Fruit fly (Drosophila melanogaster): Measurements from ENCODE around the gene noi.

noi gene

dm6 chr3R:5568590-5568989, 22.7 kb downstream of the noi start, which contains the start of the genes CG2931 and Rheb (continued):
- no peak for TF ChIP-seq disco-r (GFP tag; optimal IDR thresholded peaks at IDR 0.05)
- TF ChIP-seq corto (GFP tag; optimal IDR thresholded peaks at IDR 0.05): peak; percentile 41
- TF ChIP-seq CG4424 (GFP tag; optimal IDR thresholded peaks at IDR 0.05): peak; percentile 77
- TF ChIP-seq CG4404 (GFP tag; IDR thresholded peaks at IDR 0.05): no peak
- no peak for TF ChIP-seq CG8281 (tag; optimal IDR thresholded peaks at IDR 0.05)
- TF ChIP-seq danr (GFP tag; IDR thresholded peaks at IDR 0.05): peak; percentile 36; the same call in 1 of the 2 replicates
- TF ChIP-seq ap (GFP tag; IDR thresholded peaks at IDR 0.05): peak; percentile 42; the same call in 1 of the 2 replicates
- peak; percentile 68 for TF ChIP-seq CG1602 (GFP tag; optimal IDR thresholded peaks at IDR 0.05)
- TF ChIP-seq CG14710 (tag; optimal IDR thresholded peaks at IDR 0.05): peak; percentile 87
- TF ChIP-seq CG13775 (GFP tag; optimal IDR thresholded peaks at IDR 0.05): peak; percentile 70
- peak; percentile 66 for TF ChIP-seq CG2129 (GFP tag; IDR thresholded peaks at IDR 0.05; ENCODE audit: partially characterized antibody)
- peak; percentile 44 for TF ChIP-seq CG33557 (GFP tag; optimal IDR thresholded peaks at IDR 0.05)
- TF ChIP-seq HLH4C (GFP tag; IDR thresholded peaks at IDR 0.05; ENCODE audit: partially characterized antibody): peak; percentile 65
- TF ChIP-seq CG12942 (GFP tag; optimal IDR thresholded peaks at IDR 0.05): peak; percentile 58
- TF ChIP-seq CG8388 (GFP tag; optimal IDR thresholded peaks at IDR 0.05): peak; percentile 56
- peak; percentile 46 for TF ChIP-seq pnt (GFP tag; optimal IDR thresholded peaks at IDR 0.05)
- TF ChIP-seq bsh (GFP tag; optimal IDR thresholded peaks at IDR 0.05): peak in 1 of 2 experiments; percentile 70
- peak; percentile 19 for TF ChIP-seq Oli (tag; optimal IDR thresholded peaks at IDR 0.05)
- TF ChIP-seq Max (GFP tag; optimal IDR thresholded peaks at IDR 0.05): peak; percentile 66
- no peak for TF ChIP-seq mld (GFP tag; IDR thresholded peaks at IDR 0.05; ENCODE audit: partially characterized antibody)
- TF ChIP-seq Eip74EF (GFP tag; optimal IDR thresholded peaks at IDR 0.05): no peak
- peak; percentile 81 for TF ChIP-seq CG15514 (GFP tag; optimal IDR thresholded peaks at IDR 0.05)
- TF ChIP-seq slp2 (GFP tag; optimal IDR thresholded peaks at IDR 0.05): peak; percentile 14
- TF ChIP-seq CG16863 (GFP tag; optimal IDR thresholded peaks at IDR 0.05): peak; percentile 30
- TF ChIP-seq CG15696 (tag; optimal IDR thresholded peaks at IDR 0.05): peak; percentile 53
- TF ChIP-seq Atf-2 (GFP tag; optimal IDR thresholded peaks at IDR 0.05): peak; percentile 37
- peak; percentile 2 for TF ChIP-seq en (GFP tag; optimal IDR thresholded peaks at IDR 0.05)
- TF ChIP-seq row (GFP tag; IDR thresholded peaks at IDR 0.05): peak; percentile 94
- peak; percentile 69 for TF ChIP-seq sisA (GFP tag; IDR thresholded peaks at IDR 0.05)
- TF ChIP-seq pzg (GFP tag; optimal IDR thresholded peaks at IDR 0.05): peak; percentile 89
- no peak; the same call in 3 of the 4 replicates for TF ChIP-seq Gug (GFP tag; IDR thresholded peaks at IDR 0.05)
- peak; percentile 84 for TF ChIP-seq onecut (GFP tag; IDR thresholded peaks at IDR 0.05)
- peak; percentile 63; the same call in 1 of the 2 replicates for TF ChIP-seq CG11085 (GFP tag; IDR thresholded peaks at IDR 0.05)
- TF ChIP-seq jumu (GFP tag; optimal IDR thresholded peaks at IDR 0.05): peak; percentile 30
- TF ChIP-seq gem (tag; optimal IDR thresholded peaks at IDR 0.05): peak; percentile 84
- no peak for TF ChIP-seq hkb (optimal IDR thresholded peaks at IDR 0.05)
- TF ChIP-seq hkb (GFP tag; IDR thresholded peaks at IDR 0.05): peak; percentile 68
- no peak for TF ChIP-seq pb (GFP tag; optimal IDR thresholded peaks at IDR 0.05)
- TF ChIP-seq CG17568 (GFP tag; optimal IDR thresholded peaks at IDR 0.05): no peak
- TF ChIP-seq CG31365 (tag; optimal IDR thresholded peaks at IDR 0.05): no peak
- TF ChIP-seq H2.0 (GFP tag; IDR thresholded peaks at IDR 0.05): peak; percentile 49; the same call in 1 of the 2 replicates
- TF ChIP-seq sc (optimal IDR thresholded peaks at IDR 0.05): no peak
- no peak for TF ChIP-seq sc (GFP tag; optimal IDR thresholded peaks at IDR 0.05)
- TF ChIP-seq salm (tag; optimal IDR thresholded peaks at IDR 0.05): peak; percentile 16
- TF ChIP-seq ranshi (GFP tag; IDR thresholded peaks at IDR 0.05): 0 out of 2 replicates have a peak, but pooled peaks have one; percentile 51
- TF ChIP-seq CG13424 (tag; optimal IDR thresholded peaks at IDR 0.05): peak; percentile 75
- TF ChIP-seq so (GFP tag; IDR thresholded peaks at IDR 0.05): no peak
- peak; percentile 83 for TF ChIP-seq CG16813 (GFP tag; IDR thresholded peaks at IDR 0.05; ENCODE audit: partially characterized antibody)
- TF ChIP-seq slou (GFP tag; optimal IDR thresholded peaks at IDR 0.05): peak; percentile 62
- peak; percentile 22 for TF ChIP-seq CG3407 (GFP tag; optimal IDR thresholded peaks at IDR 0.05)

All from whole organism, embryonic.